Worm (Caenorhabditis elegans) whole organism, late embryonic: Measurements from ENCODE around the gene C24H11.1.

ENCODE experiments used
- F13H6.1 ChIP-seq: sonication (generic microtip); optimal IDR thresholded peaks from 2 replicates; lab custom pipeline; 2016; ENCODE audit warnings: missing genetic modification characterization, missing compliant biosample characterization
- ama-1 ChIP-seq: fragments of 150-350 bp; optimal IDR thresholded peaks from 2 replicates; lab custom pipeline; 2014
- ceh-14 ChIP-seq: sonication (generic microtip); optimal IDR thresholded peaks from 2 replicates; lab custom pipeline; 2016; ENCODE audit warnings: missing genotype, missing genetic modification characterization, missing compliant biosample characterization
- ceh-9 ChIP-seq: sonication (generic microtip); optimal IDR thresholded peaks from 2 replicates; lab custom pipeline; 2016; ENCODE audit warnings: mild to moderate bottlenecking, missing genetic modification characterization, inconsistent platforms, missing compliant biosample characterization
- eyg-1 ChIP-seq: sonication (generic microtip); optimal IDR thresholded peaks from 2 replicates; lab custom pipeline; 2016; ENCODE audit warnings: missing genotype, missing genetic modification characterization, missing compliant biosample characterization
- hlh-30 ChIP-seq: sonication (generic microtip); optimal IDR thresholded peaks from 2 replicates; lab custom pipeline; 2017; ENCODE audit warnings: antibody characterized with exemption, missing genetic modification characterization, missing compliant biosample characterization; ENCODE audit not compliant: insufficient read depth
- pha-4 ChIP-seq: fragments of 150-350 bp; optimal IDR thresholded peaks from 2 replicates; lab custom pipeline; 2018; ENCODE audit warnings: missing biosample characterization, missing genetic modification reagents, missing genetic modification characterization
- sox-4 ChIP-seq: sonication (generic microtip); optimal IDR thresholded peaks from 2 replicates; lab custom pipeline; 2017; ENCODE audit warnings: mild to moderate bottlenecking, missing genetic modification characterization, inconsistent platforms, missing compliant biosample characterization

- TF ChIP-seq ceh-14 (tag; lab: Kevin White, UChicago): no peak
- TF ChIP-seq hlh-30 (tag; lab: Kevin White, UChicago): no peak
- TF ChIP-seq sox-4 (tag; lab: Kevin White, UChicago): no peak
- no peak for TF ChIP-seq F13H6.1 (tag; lab: Kevin White, UChicago)
- TF ChIP-seq ama-1 (lab: Kevin White, UChicago): no peak
- TF ChIP-seq pha-4 (tag; lab: Kevin White, UChicago): no peak
- TF ChIP-seq eyg-1 (tag; lab: Kevin White, UChicago): no peak
- no peak for TF ChIP-seq ceh-9 (tag; lab: Kevin White, UChicago)
Observed at ce11 chrIII:11822407-11822806, 34.9 kb downstream of the C24H11.1 start, which contains the start of gene maa-1.
